Fruit fly (Drosophila melanogaster) whole organism: ENCODE results near the gene CG31915.

Experiments
- CG8478 ChIP-seq: fragments of >200 bp; optimal IDR thresholded peaks from 2 replicates; lab custom pipeline; 2018; ENCODE audit warnings: inconsistent platforms
- pan ChIP-seq: fragments of >200 bp; optimal IDR thresholded peaks from 2 replicates; lab custom pipeline; 2017
- psq ChIP-seq: fragments of >200 bp; optimal IDR thresholded peaks from 2 replicates; lab custom pipeline; 2017
- usp ChIP-seq: fragments of >200 bp; optimal IDR thresholded peaks from 2 replicates; lab custom pipeline; 2017; ENCODE audit warnings: missing biosample characterization, missing genetic modification characterization, mixed read lengths

dm6 chr2L:5558809-5559392 lies 31.0 kb downstream of the CG31915 start, which contains the start of gene GluRIIB:
- TF ChIP-seq usp (GFP tag; lab: Kevin White, UChicago) (no peak), psq (lab: Kevin White, UChicago) (no peak), pan (lab: Kevin White, UChicago) (no peak), CG8478 (lab: Kevin White, UChicago) (no peak)
